Worm (Caenorhabditis elegans) whole organism, L2 larva: ENCODE measurements around the gene lpr-6.

ENCODE experiments used
- aly-2 ChIP-seq: fragments of 150-350 bp; optimal IDR thresholded peaks from 2 replicates; lab custom pipeline; 2014; ENCODE audit warnings: missing biosample characterization, missing genetic modification characterization
- dmd-4 ChIP-seq: sonication (generic microtip); optimal IDR thresholded peaks from 2 replicates; lab custom pipeline; 2017; ENCODE audit warnings: missing biosample characterization, missing genetic modification characterization
- lin-39 ChIP-seq: fragments of 150-350 bp; optimal IDR thresholded peaks from 2 replicates; lab custom pipeline; 2014; ENCODE audit warnings: missing biosample characterization, missing genetic modification reagents, missing genetic modification characterization
- snpc-4 ChIP-seq: fragments of 150-350 bp; optimal IDR thresholded peaks from 2 replicates; lab custom pipeline; 2014; ENCODE audit warnings: missing biosample characterization, missing genetic modification characterization

DNA sequence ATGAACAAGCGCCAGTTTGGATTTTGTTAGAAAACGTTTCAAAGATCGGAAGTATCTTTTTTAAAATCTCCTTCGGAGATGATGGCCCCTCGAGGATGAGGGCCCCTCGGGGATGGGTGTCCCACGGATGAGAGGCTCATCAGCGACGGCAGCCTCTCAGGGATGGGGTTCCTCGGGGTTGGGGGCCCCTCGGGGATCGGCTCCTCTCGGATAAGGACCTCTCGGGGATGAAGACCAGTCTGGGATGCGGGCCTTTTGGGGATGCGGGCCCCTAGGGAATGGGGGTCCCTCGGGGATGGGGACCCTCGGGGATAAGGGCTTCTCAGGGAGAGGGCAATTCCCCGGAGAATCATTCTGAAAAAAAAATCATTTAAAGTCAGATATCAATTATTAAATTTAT, 9.5 kb upstream of the lpr-6 start:
- TF ChIP-seq snpc-4 (tag; lab: Kevin White, UChicago) = no peak
- no peak for TF ChIP-seq lin-39
- TF ChIP-seq dmd-4 (tag; lab: Kevin White, UChicago) = no peak
- no peak for TF ChIP-seq aly-2
